Worm (Caenorhabditis elegans) whole organism, late embryonic: Measurements from ENCODE around the gene fbxa-4.

Experiments
- C08G9.2 ChIP-seq: sonication (generic microtip); optimal IDR thresholded peaks from 2 replicates; lab custom pipeline; 2016; ENCODE audit warnings: mild to moderate bottlenecking, missing genetic modification characterization, moderate library complexity, missing compliant biosample characterization
- ahr-1 ChIP-seq: sonication (generic microtip); optimal IDR thresholded peaks from 2 replicates; lab custom pipeline; 2016; ENCODE audit warnings: missing genetic modification characterization, missing compliant biosample characterization
- ceh-14 ChIP-seq: sonication (generic microtip); optimal IDR thresholded peaks from 2 replicates; lab custom pipeline; 2016; ENCODE audit warnings: missing genotype, missing genetic modification characterization, missing compliant biosample characterization
- ceh-18 ChIP-seq: sonication (generic microtip); optimal IDR thresholded peaks from 2 replicates; lab custom pipeline; 2016; ENCODE audit warnings: missing genetic modification characterization, missing compliant biosample characterization
- ceh-2 ChIP-seq: sonication (generic microtip); optimal IDR thresholded peaks from 2 replicates; lab custom pipeline; 2016; ENCODE audit warnings: missing genotype, missing genetic modification characterization, missing compliant biosample characterization
- ceh-6 ChIP-seq: fragments of 200-800 bp; sonication (Bioruptor generic); optimal IDR thresholded peaks from 2 replicates; lab custom pipeline; 2018; ENCODE audit warnings: mild to moderate bottlenecking, missing genetic modification characterization, missing compliant biosample characterization
- che-1 ChIP-seq: sonication (generic microtip); optimal IDR thresholded peaks from 2 replicates; lab custom pipeline; 2016; ENCODE audit warnings: mild to moderate bottlenecking, missing genetic modification characterization, missing compliant biosample characterization
- fax-1 ChIP-seq: sonication (generic microtip); optimal IDR thresholded peaks from 2 replicates; lab custom pipeline; 2016; ENCODE audit warnings: missing genotype, missing genetic modification characterization, missing compliant biosample characterization
- fkh-6 ChIP-seq: sonication (generic microtip); optimal IDR thresholded peaks from 2 replicates; lab custom pipeline; 2016; ENCODE audit warnings: missing genetic modification characterization, missing compliant biosample characterization
- gmeb-2 ChIP-seq: sonication (generic microtip); optimal IDR thresholded peaks from 2 replicates; lab custom pipeline; 2016; ENCODE audit warnings: missing genetic modification characterization, inconsistent platforms, missing compliant biosample characterization
- hlh-30 ChIP-seq: sonication (generic microtip); optimal IDR thresholded peaks from 2 replicates; lab custom pipeline; 2017; ENCODE audit warnings: antibody characterized with exemption, missing genetic modification characterization, missing compliant biosample characterization; ENCODE audit not compliant: insufficient read depth
- hlh-6 ChIP-seq: sonication (generic microtip); optimal IDR thresholded peaks from 2 replicates; lab custom pipeline; 2016; ENCODE audit warnings: missing genotype, missing genetic modification characterization, missing compliant biosample characterization
- lin-11 ChIP-seq: fragments of 200-800 bp; sonication (Bioruptor generic); optimal IDR thresholded peaks from 2 replicates; lab custom pipeline; 2018; ENCODE audit warnings: mild to moderate bottlenecking, missing genetic modification characterization, missing compliant biosample characterization
- nhr-11 ChIP-seq: fragments of 150-350 bp; optimal IDR thresholded peaks from 2 replicates; lab custom pipeline; 2014; ENCODE audit warnings: missing biosample characterization, missing genetic modification characterization
- pag-3 ChIP-seq: sonication (generic microtip); optimal IDR thresholded peaks from 2 replicates; lab custom pipeline; 2016; ENCODE audit warnings: missing compliant biosample characterization, missing genetic modification characterization, borderline replicate concordance
- pha-2 ChIP-seq: sonication (generic microtip); optimal IDR thresholded peaks from 2 replicates; lab custom pipeline; 2017; ENCODE audit warnings: mild to moderate bottlenecking, missing genetic modification characterization, missing compliant biosample characterization
- sox-2 ChIP-seq: fragments of 200-800 bp; sonication (Bioruptor generic); IDR thresholded peaks from 2 replicates; pipeline ENCODE4 v1.3.6; 2022; ENCODE audit warnings: missing genetic modification reagents, missing genetic modification characterization, missing compliant biosample characterization
- unc-3 ChIP-seq, 2 experiments: fragments of 200-800 bp in 1 of 2; sonication (Bioruptor generic) in 1 of 2; sonication (generic microtip) in 1 of 2; conservative IDR thresholded peaks in 1 of 2; optimal IDR thresholded peaks in 1 of 2; 2 replicates each; pipeline versions ENCODE4 v1.3.6 to Lab custom; 2016 to 2022; ENCODE audit warnings: missing compliant biosample characterization in 2 of 2, missing genetic modification characterization in 2 of 2, missing genetic modification reagents in 1 of 2
- unc-42 ChIP-seq: sonication (generic microtip); optimal IDR thresholded peaks from 2 replicates; lab custom pipeline; 2016; ENCODE audit warnings: missing genotype, missing genetic modification characterization, missing compliant biosample characterization
- zip-5 ChIP-seq: sonication (generic microtip); optimal IDR thresholded peaks from 2 replicates; lab custom pipeline; 2016; ENCODE audit warnings: missing genetic modification characterization, missing compliant biosample characterization
- ztf-16 ChIP-seq: sonication (generic microtip); optimal IDR thresholded peaks from 2 replicates; lab custom pipeline; 2017; ENCODE audit warnings: missing genetic modification characterization, missing compliant biosample characterization

Gene fbxa-4

DNA sequence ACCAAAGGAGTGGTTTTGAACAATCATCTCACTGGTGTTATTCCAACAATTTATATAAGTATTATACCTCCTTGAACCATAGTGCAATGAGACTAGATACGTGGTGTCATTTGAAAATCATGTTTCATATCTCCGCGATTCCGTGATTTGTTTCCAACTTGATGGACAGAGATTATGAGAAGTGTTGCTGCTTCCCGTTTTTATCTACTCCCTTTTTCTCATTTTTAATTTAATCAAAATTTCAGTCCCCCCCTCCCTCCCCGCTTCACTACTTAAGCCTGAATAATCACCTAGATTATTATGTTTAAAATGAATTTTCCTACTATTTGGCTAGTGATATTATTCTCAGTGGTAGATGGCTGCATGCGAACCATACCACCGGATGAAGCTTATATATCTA is 43.2 kb downstream of the fbxa-4 start, which contains the start of gene F16G10.3:
TSS of gene F16G10.3 (plus strand) at position 301 of the 400 bp plus-strand sequence.
- no peak for TF ChIP-seq ceh-18 (tag; lab: Kevin White, UChicago)
- no peak for TF ChIP-seq ahr-1 (tag; lab: Kevin White, UChicago)
- no peak for TF ChIP-seq hlh-6 (tag; lab: Kevin White, UChicago)
- no peak for TF ChIP-seq unc-42
- TF ChIP-seq unc-3 (GFP tag; conservative IDR thresholded peaks at IDR 0.05; lab: Robert Waterston, UW), result no peak
- no peak for TF ChIP-seq unc-3 (tag; optimal IDR thresholded peaks at IDR 0.05; lab: Kevin White, UChicago)
- no peak for TF ChIP-seq ceh-14 (tag; lab: Kevin White, UChicago)
- no peak for TF ChIP-seq C08G9.2 (tag; lab: Kevin White, UChicago)
- TF ChIP-seq pag-3 (tag; lab: Kevin White, UChicago), result no peak
- TF ChIP-seq ceh-6 (GFP tag; lab: Kevin White, UChicago), result no peak
- no peak for TF ChIP-seq fkh-6

DNA sequence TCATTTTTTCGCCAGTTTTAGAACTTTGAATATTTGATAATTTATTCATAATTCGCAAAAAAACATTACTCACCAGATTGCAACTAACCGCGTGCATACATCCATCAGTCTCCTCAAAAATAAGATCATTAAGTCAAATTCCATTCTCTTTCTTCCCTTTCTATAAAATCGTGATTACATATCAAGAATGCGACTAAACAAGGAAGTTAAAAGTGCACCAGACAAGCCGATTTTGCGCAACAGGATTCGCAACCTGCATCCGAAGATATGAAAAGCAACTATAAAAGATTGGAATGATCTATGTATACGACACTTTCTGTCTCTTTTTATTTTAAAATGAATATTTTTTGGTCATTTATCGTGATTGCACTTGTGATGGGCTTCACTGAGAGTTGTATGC is 46.4 kb downstream of the fbxa-4 start, which contains the start of gene hpo-25:
TSS of gene hpo-25 (plus strand) at position 301 of the 400 bp plus-strand sequence.
- TF ChIP-seq lin-11 (tag; lab: Kevin White, UChicago) (no peak), nhr-11 (tag; lab: Kevin White, UChicago) (no peak), fkh-6 (no peak), sox-2 (GFP tag; lab: Robert Waterston, UW) (no peak)

- TF ChIP-seq ztf-16, result no peak
- no peak for TF ChIP-seq fax-1
- TF ChIP-seq pha-2 (tag; lab: Kevin White, UChicago), result no peak
- no peak for TF ChIP-seq unc-42
- TF ChIP-seq ceh-6 (GFP tag; lab: Kevin White, UChicago), result no peak
- no peak for TF ChIP-seq hlh-30 (tag; lab: Kevin White, UChicago)
- TF ChIP-seq zip-5 (tag; lab: Kevin White, UChicago), result no peak
- TF ChIP-seq che-1 (tag; lab: Kevin White, UChicago), result no peak
- no peak for TF ChIP-seq gmeb-2 (tag; lab: Kevin White, UChicago)
- no peak for TF ChIP-seq ceh-2 (tag; lab: Kevin White, UChicago)
These were observed 48.5 kb downstream of the fbxa-4 start, which contains the start of the genes F43C11.12 and F16G10.5 for ce11 chrII:2366623-2367365. F43C11.12 (minus strand) TSS chrII:2366723. F16G10.5 (plus strand) TSS chrII:2367315.
